Fruit fly (Drosophila melanogaster): ENCODE data around the gene AP-1mu.

AP-1mu gene

DNA sequence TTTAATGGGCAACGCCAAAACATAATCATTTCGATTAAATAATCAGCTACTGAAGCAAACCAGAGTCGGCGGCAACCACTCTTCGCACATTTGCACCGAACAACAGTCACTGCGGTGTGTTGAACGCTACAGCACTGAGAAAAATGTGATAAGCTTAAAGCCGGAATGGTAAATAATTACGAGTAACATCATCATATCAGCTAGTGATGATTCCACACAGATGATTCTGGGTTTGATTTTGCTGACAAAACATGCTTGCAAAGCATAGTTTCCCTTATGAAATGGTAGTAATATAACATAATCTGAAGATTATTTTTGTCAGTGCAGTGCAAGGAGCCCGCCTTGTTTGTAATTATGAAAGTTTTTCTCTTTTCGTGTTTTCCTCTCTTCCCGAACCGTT, 38.8 kb upstream of the AP-1mu start:
- TF ChIP-seq Abd-B (GFP tag; optimal IDR thresholded peaks at IDR 0.05) (no peak), Vsx2 (GFP tag; optimal IDR thresholded peaks at IDR 0.05; ENCODE audit: partially characterized antibody) (no peak), CG32264 (GFP tag; optimal IDR thresholded peaks at IDR 0.05) (no peak), Dif (GFP tag; optimal IDR thresholded peaks at IDR 0.05; ENCODE audit: partially characterized antibody) (no peak), Myc (optimal IDR thresholded peaks at IDR 0.05) (no peak), lola (GFP tag; optimal IDR thresholded peaks at IDR 0.05) (no peak), CrebA (GFP tag; optimal IDR thresholded peaks at IDR 0.05; ENCODE audit: borderline replicate concordance) (no peak), Sp1 (GFP tag; optimal IDR thresholded peaks at IDR 0.05) (peak; percentile 41), brk (GFP tag; optimal IDR thresholded peaks at IDR 0.05) (no peak), pan (optimal IDR thresholded peaks at IDR 0.05) (no peak), Hnf4 (GFP tag; optimal IDR thresholded peaks at IDR 0.05) (peak; percentile 24), psq (GFP tag; optimal IDR thresholded peaks at IDR 0.05) (peak; percentile 42), dmrt93B (GFP tag; optimal IDR thresholded peaks at IDR 0.05) (peak; percentile 21), Hr78 (GFP tag; optimal IDR thresholded peaks at IDR 0.05) (no peak), usp (GFP tag; optimal IDR thresholded peaks at IDR 0.05) (no peak), Dfd (GFP tag; optimal IDR thresholded peaks at IDR 0.05) (no peak), fru (GFP tag; optimal IDR thresholded peaks at IDR 0.05) (peak; percentile 52), sv (GFP tag; optimal IDR thresholded peaks at IDR 0.05) (no peak), tai (GFP tag; optimal IDR thresholded peaks at IDR 0.05) (no peak), rgr (GFP tag; optimal IDR thresholded peaks at IDR 0.05) (peak; percentile 50), dsf (GFP tag; optimal IDR thresholded peaks at IDR 0.05; ENCODE audit: borderline replicate concordance) (no peak), N (GFP tag; optimal IDR thresholded peaks at IDR 0.05) (no peak), woc (GFP tag; optimal IDR thresholded peaks at IDR 0.05) (no peak), br (GFP tag; optimal IDR thresholded peaks at IDR 0.05) (peak; percentile 59), GATAd (GFP tag; optimal IDR thresholded peaks at IDR 0.05) (no peak), Jra (GFP tag; optimal IDR thresholded peaks at IDR 0.05) (no peak), ey (GFP tag; optimal IDR thresholded peaks at IDR 0.05) (peak; percentile 53), Hr83 (GFP tag; optimal IDR thresholded peaks at IDR 0.05; ENCODE audit: poor library complexity, severe bottlenecking) (no peak), CG9705 (GFP tag; optimal IDR thresholded peaks at IDR 0.05) (no peak), sage (GFP tag; optimal IDR thresholded peaks at IDR 0.05) (no peak), h (GFP tag; optimal IDR thresholded peaks at IDR 0.05) (peak; percentile 65), OdsH (GFP tag; optimal IDR thresholded peaks at IDR 0.05) (peak; percentile 29), dl (GFP tag; optimal IDR thresholded peaks at IDR 0.05; ENCODE audit: insufficient read depth in 1 of 2, partially characterized antibody in 2 of 2) (no peak), Mio (GFP tag; optimal IDR thresholded peaks at IDR 0.05) (no peak), Rel (GFP tag; optimal IDR thresholded peaks at IDR 0.05) (no peak), Rel (tag; optimal IDR thresholded peaks at IDR 0.05) (no peak), jim (GFP tag; optimal IDR thresholded peaks at IDR 0.05) (no peak), foxo (GFP tag; optimal IDR thresholded peaks at IDR 0.05) (peak in 1 of 2 experiments; percentile 70), HLH106 (tag; optimal IDR thresholded peaks at IDR 0.05) (peak; percentile 55)

dm6 chr3R:9596615-9597014, 37.3 kb upstream of the AP-1mu start:
- TF ChIP-seq foxo (GFP tag; optimal IDR thresholded peaks at IDR 0.05) (no peak), ey (GFP tag; optimal IDR thresholded peaks at IDR 0.05) (no peak), brk (GFP tag; optimal IDR thresholded peaks at IDR 0.05) (no peak), lola (GFP tag; optimal IDR thresholded peaks at IDR 0.05) (no peak)

dm6 chr3R:9595681-9596357, 36.5 kb upstream of the AP-1mu start:
- no peak for TF ChIP-seq dmrt93B (GFP tag; optimal IDR thresholded peaks at IDR 0.05)
- no peak for TF ChIP-seq sage (GFP tag; optimal IDR thresholded peaks at IDR 0.05)
- TF ChIP-seq woc (GFP tag; optimal IDR thresholded peaks at IDR 0.05): no peak
- no peak for TF ChIP-seq dl (GFP tag; optimal IDR thresholded peaks at IDR 0.05; ENCODE audit: insufficient read depth in 1 of 2, partially characterized antibody in 2 of 2)
- TF ChIP-seq psq (GFP tag; optimal IDR thresholded peaks at IDR 0.05): no peak
- TF ChIP-seq Vsx2 (GFP tag; optimal IDR thresholded peaks at IDR 0.05; ENCODE audit: partially characterized antibody): no peak
- TF ChIP-seq Abd-B (GFP tag; optimal IDR thresholded peaks at IDR 0.05): no peak
- no peak for TF ChIP-seq OdsH (GFP tag; optimal IDR thresholded peaks at IDR 0.05)
- no peak for TF ChIP-seq Hr83 (GFP tag; optimal IDR thresholded peaks at IDR 0.05; ENCODE audit: poor library complexity, severe bottlenecking)
- no peak for TF ChIP-seq CG9705 (GFP tag; optimal IDR thresholded peaks at IDR 0.05)
- TF ChIP-seq HLH106 (tag; optimal IDR thresholded peaks at IDR 0.05): no peak
- TF ChIP-seq lola (GFP tag; optimal IDR thresholded peaks at IDR 0.05): no peak
- TF ChIP-seq Dfd (GFP tag; optimal IDR thresholded peaks at IDR 0.05): no peak
